Worm (Caenorhabditis elegans) whole organism, early embryonic: ENCODE data around the gene C47E8.4.

Source experiments
- ama-1 ChIP-seq: fragments of 150-350 bp; optimal IDR thresholded peaks from 2 replicates; lab custom pipeline; 2014
- ceh-13 ChIP-seq: fragments of 200-800 bp; sonication (Bioruptor generic); optimal IDR thresholded peaks from 2 replicates; lab custom pipeline; 2018; ENCODE audit warnings: mild to moderate bottlenecking, missing genetic modification characterization, missing compliant biosample characterization
- flt-1 ChIP-seq: fragments of 200-800 bp; sonication (Bioruptor generic); IDR thresholded peaks from 2 replicates; pipeline ENCODE4 v1.3.6; 2022; ENCODE audit warnings: missing genetic modification characterization, missing compliant biosample characterization
- sea-1 ChIP-seq: fragments of 200-800 bp; sonication (Bioruptor generic); conservative IDR thresholded peaks from 2 replicates; pipeline ENCODE4 v1.3.6; 2022; ENCODE audit warnings: missing genetic modification characterization, missing compliant biosample characterization

- TF ChIP-seq ama-1 (lab: Kevin White, UChicago) = no peak
- TF ChIP-seq ceh-13 (GFP tag; lab: Kevin White, UChicago) = no peak
- no peak for TF ChIP-seq sea-1 (GFP tag; lab: Robert Waterston, UW)
- TF ChIP-seq flt-1 = no peak
Measured at ce11 chrV:14725409-14725808, 40.1 kb upstream of the C47E8.4 start.
